Fruit fly (Drosophila melanogaster) whole organism, embryonic: ENCODE measurements around the gene CG7430.

Experiments
- ATbp ChIP-seq: fragments of 200-800 bp; sonication (Bioruptor generic); optimal IDR thresholded peaks from 2 replicates; lab custom pipeline; 2017; ENCODE audit warnings: missing biosample characterization, mild to moderate bottlenecking, missing genetic modification characterization, missing genetic modification reagents
- B-H2 ChIP-seq: fragments of 200-800 bp; sonication (Bioruptor generic); optimal IDR thresholded peaks from 2 replicates; lab custom pipeline; 2018; ENCODE audit warnings: missing biosample characterization, mild to moderate bottlenecking, missing genetic modification characterization
- BEAF-32 ChIP-seq: fragments of 200-800 bp; sonication (Bioruptor generic); optimal IDR thresholded peaks from 3 replicates; lab custom pipeline; 2017; ENCODE audit warnings: missing biosample characterization, missing genetic modification characterization, mild to moderate bottlenecking, moderate library complexity, missing genetic modification reagents
- Bteb2 ChIP-seq: fragments of 200-800 bp; sonication (Bioruptor generic); optimal IDR thresholded peaks from 2 replicates; lab custom pipeline; 2016; ENCODE audit warnings: missing biosample characterization, missing genetic modification characterization
- CG10147 ChIP-seq: fragments of 200-800 bp; sonication (Bioruptor generic); optimal IDR thresholded peaks from 2 replicates; lab custom pipeline; 2019; ENCODE audit warnings: missing biosample characterization, mild to moderate bottlenecking, missing genetic modification characterization, moderate library complexity
- CG10274 ChIP-seq: fragments of 200-800 bp; sonication (Bioruptor generic); optimal IDR thresholded peaks from 3 replicates; lab custom pipeline; 2017; ENCODE audit warnings: missing biosample characterization, mild to moderate bottlenecking, missing genetic modification characterization
- CG12942 ChIP-seq: fragments of 200-800 bp; sonication (Bioruptor generic); optimal IDR thresholded peaks from 3 replicates; lab custom pipeline; 2016; ENCODE audit warnings: missing biosample characterization, missing genetic modification characterization
- CG15269 ChIP-seq: fragments of 200-800 bp; sonication (Bioruptor generic); optimal IDR thresholded peaks from 2 replicates; lab custom pipeline; 2018; ENCODE audit warnings: missing biosample characterization, mild to moderate bottlenecking, missing genetic modification characterization, moderate library complexity
- CG15696 ChIP-seq: fragments of 200-800 bp; sonication (Bioruptor generic); optimal IDR thresholded peaks from 2 replicates; lab custom pipeline; 2019; ENCODE audit warnings: missing biosample characterization, mild to moderate bottlenecking, missing genetic modification characterization, moderate library complexity
- CG1832 ChIP-seq: fragments of 200-800 bp; sonication (Bioruptor generic); optimal IDR thresholded peaks from 2 replicates; lab custom pipeline; 2017; ENCODE audit warnings: missing biosample characterization, mild to moderate bottlenecking, missing genetic modification characterization, inconsistent platforms
- CG2712 ChIP-seq: fragments of 200-800 bp; optimal IDR thresholded peaks from 3 replicates; lab custom pipeline; 2019; ENCODE audit warnings: missing biosample characterization, mild to moderate bottlenecking, missing genetic modification characterization, moderate library complexity
- CG30020 ChIP-seq: fragments of 200-800 bp; optimal IDR thresholded peaks from 2 replicates; lab custom pipeline; 2019; ENCODE audit warnings: missing biosample characterization, mild to moderate bottlenecking, missing genetic modification characterization, moderate library complexity
- CG30403 ChIP-seq: fragments of 200-800 bp; sonication (Bioruptor generic); optimal IDR thresholded peaks from 3 replicates; lab custom pipeline; 2016; ENCODE audit warnings: missing biosample characterization, missing genetic modification characterization
- CG31441 ChIP-seq: fragments of 200-800 bp; sonication (Bioruptor generic); IDR thresholded peaks from 2 replicates; pipeline ENCODE4 v1.3.6; 2022; ENCODE audit warnings: missing biosample characterization, missing genetic modification characterization
- CG3163 ChIP-seq: fragments of 200-800 bp; sonication (Bioruptor generic); optimal IDR thresholded peaks from 3 replicates; lab custom pipeline; 2016; ENCODE audit warnings: missing biosample characterization, missing genetic modification characterization
- CG34376 ChIP-seq: fragments of 200-800 bp; sonication (Bioruptor generic); optimal IDR thresholded peaks from 2 replicates; lab custom pipeline; 2018; ENCODE audit warnings: missing biosample characterization, mild to moderate bottlenecking, missing genetic modification characterization
- CG3726 ChIP-seq: fragments of 200-800 bp; sonication (Bioruptor generic); IDR thresholded peaks from 3 replicates; pipeline ENCODE4, ENCODE4 v1.3.6; 2022; ENCODE audit warnings: missing biosample characterization, missing genetic modification characterization
- CG6683 ChIP-seq: fragments of 200-800 bp; sonication (Bioruptor generic); optimal IDR thresholded peaks from 2 replicates; lab custom pipeline; 2017; ENCODE audit warnings: missing biosample characterization, mild to moderate bottlenecking, missing genetic modification characterization, missing genetic modification reagents
- CG7357 ChIP-seq: fragments of 200-800 bp; sonication (Bioruptor generic); IDR thresholded peaks from 3 replicates; pipeline ENCODE4 v1.3.6; 2022; ENCODE audit warnings: missing biosample characterization, missing genetic modification characterization
- CG8089 ChIP-seq: fragments of 200-800 bp; sonication (Bioruptor generic); optimal IDR thresholded peaks from 3 replicates; lab custom pipeline; 2016; ENCODE audit warnings: missing biosample characterization, missing genetic modification characterization
- CG9609 ChIP-seq: fragments of 200-800 bp; sonication (Bioruptor generic); optimal IDR thresholded peaks from 3 replicates; lab custom pipeline; 2016; ENCODE audit warnings: missing biosample characterization, missing genetic modification characterization
- Chrac-16 ChIP-seq: fragments of 200-800 bp; sonication (Bioruptor generic); optimal IDR thresholded peaks from 3 replicates; lab custom pipeline; 2016; ENCODE audit warnings: missing biosample characterization, missing genetic modification characterization
- Eip74EF ChIP-seq, 2 experiments: fragments of 200-800 bp in 1 of 2; fragments of >200 bp in 1 of 2; sonication (Bioruptor generic) in 1 of 2; optimal IDR thresholded peaks; 2 replicates each; lab custom pipeline; 2017 to 2019; ENCODE audit warnings: missing biosample characterization in 2 of 2, missing genetic modification characterization in 2 of 2, mild to moderate bottlenecking in 1 of 2, moderate library complexity in 1 of 2
- GATAe ChIP-seq: fragments of 200-800 bp; sonication (Bioruptor generic); conservative IDR thresholded peaks from 2 replicates; pipeline ENCODE4 v1.3.6; 2022; ENCODE audit warnings: missing biosample characterization, missing genetic modification characterization
- HHEX ChIP-seq: fragments of 200-800 bp; sonication (Bioruptor generic); optimal IDR thresholded peaks from 3 replicates; lab custom pipeline; 2017; ENCODE audit warnings: missing biosample characterization, mild to moderate bottlenecking, missing genetic modification characterization, missing genetic modification reagents
- HLH4C ChIP-seq: fragments of 200-800 bp; sonication (Bioruptor generic); IDR thresholded peaks from 3 replicates; pipeline ENCODE4 v1.3.6; 2022; ENCODE audit warnings: missing biosample characterization, missing genetic modification characterization; ENCODE audit not compliant: partially characterized antibody
- HmgZ ChIP-seq: fragments of 200-800 bp; sonication (Bioruptor generic); optimal IDR thresholded peaks from 2 replicates; lab custom pipeline; 2018; ENCODE audit warnings: missing biosample characterization, mild to moderate bottlenecking, missing genetic modification characterization
- Hr51 ChIP-seq, 2 experiments: fragments of 200-800 bp; sonication (Bioruptor generic); optimal IDR thresholded peaks; 2 replicates in 1 of 2; 3 replicates in 1 of 2; lab custom pipeline; 2016 to 2018; ENCODE audit warnings: missing biosample characterization in 2 of 2, missing genetic modification characterization in 2 of 2, mild to moderate bottlenecking in 1 of 2, moderate library complexity in 1 of 2
- Lhr ChIP-seq: fragments of 200-800 bp; sonication (Bioruptor generic); optimal IDR thresholded peaks from 3 replicates; lab custom pipeline; 2017; ENCODE audit warnings: mild to moderate bottlenecking, missing biosample characterization, missing genetic modification reagents, missing genetic modification characterization
- Med ChIP-seq: fragments of 200-800 bp; sonication (Bioruptor generic); peaks from one replicate; lab custom pipeline; 2016; ENCODE audit warnings: missing biosample characterization, missing genetic modification characterization, mild to moderate bottlenecking, inconsistent platforms, moderate library complexity
- Meics ChIP-seq: fragments of 200-800 bp; sonication (Bioruptor generic); optimal IDR thresholded peaks from 2 replicates; lab custom pipeline; 2017; ENCODE audit warnings: missing biosample characterization, mild to moderate bottlenecking, missing genetic modification characterization
- Ssrp ChIP-seq: fragments of 200-800 bp; sonication (Bioruptor generic); optimal IDR thresholded peaks from 2 replicates; lab custom pipeline; 2018; ENCODE audit warnings: missing biosample characterization, mild to moderate bottlenecking, missing genetic modification characterization, moderate library complexity
- bbx ChIP-seq: fragments of 200-800 bp; sonication (Bioruptor generic); IDR thresholded peaks from 2 replicates; pipeline ENCODE4 v1.3.6; 2022; ENCODE audit warnings: missing biosample characterization, missing genetic modification characterization; ENCODE audit not compliant: partially characterized antibody
- chn ChIP-seq: fragments of 200-800 bp; sonication (Bioruptor generic); optimal IDR thresholded peaks from 2 replicates; lab custom pipeline; 2016; ENCODE audit warnings: missing biosample characterization, missing genetic modification characterization
- crol ChIP-seq: fragments of 200-800 bp; sonication (Bioruptor generic); IDR thresholded peaks from 2 replicates; pipeline ENCODE4 v1.3.6; 2022; ENCODE audit warnings: missing biosample characterization, missing genetic modification characterization
- fd3F ChIP-seq: fragments of 200-800 bp; sonication (Bioruptor generic); optimal IDR thresholded peaks from 2 replicates; lab custom pipeline; 2018; ENCODE audit warnings: missing biosample characterization, mild to moderate bottlenecking, missing genetic modification characterization, moderate library complexity
- grau ChIP-seq: fragments of 200-800 bp; optimal IDR thresholded peaks from 3 replicates; lab custom pipeline; 2019; ENCODE audit warnings: missing biosample characterization, mild to moderate bottlenecking, missing genetic modification characterization, moderate library complexity
- ham ChIP-seq: fragments of 200-800 bp; sonication (Bioruptor generic); IDR thresholded peaks from 2 replicates; pipeline ENCODE4 v1.3.6; 2022; ENCODE audit warnings: missing biosample characterization, missing genetic modification characterization
- knrl ChIP-seq: fragments of 200-800 bp; sonication (Bioruptor generic); IDR thresholded peaks from 3 replicates; pipeline ENCODE4 v1.3.6; 2022; ENCODE audit warnings: missing biosample characterization, missing genetic modification characterization; ENCODE audit not compliant: partially characterized antibody
- lab ChIP-seq: fragments of 200-800 bp; sonication (Bioruptor generic); optimal IDR thresholded peaks from 3 replicates; lab custom pipeline; 2017; ENCODE audit warnings: missing biosample characterization, missing genetic modification characterization, mild to moderate bottlenecking, moderate library complexity, missing genetic modification reagents
- nom ChIP-seq: fragments of 200-800 bp; sonication (Bioruptor generic); optimal IDR thresholded peaks from 2 replicates; lab custom pipeline; 2017; ENCODE audit warnings: missing biosample characterization, missing genetic modification characterization, mild to moderate bottlenecking, moderate library complexity, missing genetic modification reagents
- psq ChIP-seq: fragments of 200-800 bp; sonication (Bioruptor generic); optimal IDR thresholded peaks from 2 replicates; lab custom pipeline; 2017; ENCODE audit warnings: missing biosample characterization, missing genetic modification characterization
- sd ChIP-seq: fragments of 200-800 bp; sonication (Bioruptor generic); optimal IDR thresholded peaks from 3 replicates; lab custom pipeline; 2018; ENCODE audit warnings: missing biosample characterization, mild to moderate bottlenecking, missing genetic modification characterization, moderate library complexity
- sob ChIP-seq: fragments of 200-800 bp; sonication (Bioruptor generic); IDR thresholded peaks from 2 replicates; pipeline ENCODE4 v1.3.6; 2022; ENCODE audit warnings: missing biosample characterization, missing genetic modification characterization
- usp ChIP-seq: fragments of >200 bp; optimal IDR thresholded peaks from 2 replicates; lab custom pipeline; 2017; ENCODE audit warnings: missing biosample characterization, missing genetic modification characterization
- vnd ChIP-seq: fragments of 200-800 bp; sonication (Bioruptor generic); IDR thresholded peaks from 3 replicates; pipeline ENCODE4 v1.3.6; 2022; ENCODE audit warnings: missing biosample characterization, missing genetic modification characterization; ENCODE audit not compliant: partially characterized antibody
- wek ChIP-seq: fragments of 200-800 bp; sonication (Bioruptor generic); optimal IDR thresholded peaks from 3 replicates; lab custom pipeline; 2018; ENCODE audit warnings: missing biosample characterization, mild to moderate bottlenecking, missing genetic modification characterization, moderate library complexity
- wor ChIP-seq: fragments of 200-800 bp; sonication (Bioruptor generic); IDR thresholded peaks from 2 replicates; pipeline ENCODE4 v1.3.6; 2022; ENCODE audit warnings: missing biosample characterization, missing genetic modification characterization
- yki ChIP-seq: fragments of >200 bp; optimal IDR thresholded peaks from 3 replicates; lab custom pipeline; 2018
- zen2 ChIP-seq: fragments of 200-800 bp; sonication (Bioruptor generic); IDR thresholded peaks from 3 replicates; pipeline ENCODE4 v1.3.6; 2022; ENCODE audit warnings: missing biosample characterization, missing genetic modification characterization; ENCODE audit not compliant: partially characterized antibody

CG7430 gene

DNA sequence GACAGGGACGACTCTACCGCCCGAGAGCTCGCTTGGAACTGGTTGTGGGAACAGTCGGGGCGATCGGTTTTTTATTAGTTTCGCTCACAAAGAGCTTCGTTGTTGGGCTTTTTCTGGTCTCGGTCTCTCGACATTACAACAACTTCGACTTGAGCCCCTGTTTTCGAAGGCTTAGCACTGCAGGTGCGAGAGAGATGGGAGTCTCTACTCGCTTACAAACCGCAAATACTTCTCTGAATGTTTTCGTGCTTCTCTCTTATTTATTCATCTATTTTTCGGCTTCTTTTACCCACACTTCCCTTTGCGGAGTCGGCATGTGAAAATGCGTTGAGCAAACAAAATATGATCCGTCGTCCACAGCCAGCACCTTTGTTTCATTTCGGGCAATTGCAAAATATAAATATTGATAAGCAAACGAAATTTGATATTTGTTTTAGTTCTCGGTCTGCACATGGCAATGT, 49.1 kb downstream of the CG7430 start, which contains the start of gene Tsp74F (continued):
- no peak for TF ChIP-seq CG12942 (GFP tag; lab: Kevin White, UChicago)
- TF ChIP-seq yki (lab: Kevin White, UChicago), result no peak
- no peak for TF ChIP-seq fd3F
- peak; percentile 27 for TF ChIP-seq CG15696
- TF ChIP-seq CG3163 (GFP tag; lab: Kevin White, UChicago), result peak; percentile 41
- no peak for TF ChIP-seq CG7357 (GFP tag; lab: Robert Waterston, UW)
- peak; percentile 34; the same call in 1 of the 3 replicates for TF ChIP-seq zen2
- TF ChIP-seq vnd (GFP tag; lab: Robert Waterston, UW), result no peak
- no peak for TF ChIP-seq CG1832
- no peak for TF ChIP-seq sd (tag; lab: Kevin White, UChicago)
- no peak for TF ChIP-seq chn
- no peak for TF ChIP-seq ham (GFP tag; lab: Robert Waterston, UW)
- no peak for TF ChIP-seq Bteb2 (GFP tag; lab: Kevin White, UChicago)
- TF ChIP-seq ATbp (GFP tag; lab: Kevin White, UChicago), result peak; percentile 31
- no peak for TF ChIP-seq CG10147 (GFP tag; lab: Kevin White, UChicago)
- no peak for TF ChIP-seq Ssrp (tag; lab: Kevin White, UChicago)
- no peak for TF ChIP-seq knrl
- no peak for TF ChIP-seq crol (GFP tag; lab: Robert Waterston, UW)
- TF ChIP-seq wor (GFP tag; lab: Robert Waterston, UW), result no peak
- TF ChIP-seq sob (GFP tag; lab: Robert Waterston, UW), result no peak
- no peak for TF ChIP-seq HmgZ (tag; lab: Kevin White, UChicago)
- no peak for TF ChIP-seq CG30020 (tag; lab: Kevin White, UChicago)
- TF ChIP-seq BEAF-32 (GFP tag; lab: Kevin White, UChicago), result no peak
- TF ChIP-seq CG6683 (GFP tag; lab: Kevin White, UChicago), result no peak
- no peak for TF ChIP-seq grau (tag; lab: Kevin White, UChicago)
- peak in 1 of 2 experiments; percentile 34 for TF ChIP-seq Eip74EF (GFP tag; optimal IDR thresholded peaks at IDR 0.05; lab: Kevin White, UChicago)
- no peak for TF ChIP-seq Meics (GFP tag; lab: Kevin White, UChicago)
- no peak for TF ChIP-seq CG30403
- TF ChIP-seq CG2712 (tag; lab: Kevin White, UChicago), result no peak
- no peak for TF ChIP-seq Hr51 (GFP tag; optimal IDR thresholded peaks at IDR 0.05; lab: Kevin White, UChicago)
- peak; percentile 28 for TF ChIP-seq HHEX (GFP tag; lab: Kevin White, UChicago)
- TF ChIP-seq Chrac-16, result no peak
- no peak for TF ChIP-seq Lhr (GFP tag; lab: Kevin White, UChicago)
- no peak for TF ChIP-seq CG3726 (GFP tag; lab: Robert Waterston, UW)
- TF ChIP-seq GATAe (GFP tag; lab: Robert Waterston, UW), result no peak
- peak; percentile 1 for TF ChIP-seq CG34376 (GFP tag; lab: Kevin White, UChicago)
- peak; percentile 40 for TF ChIP-seq wek (GFP tag; lab: Kevin White, UChicago)
- TF ChIP-seq CG10274 (GFP tag; lab: Kevin White, UChicago), result no peak
- no peak for TF ChIP-seq bbx (GFP tag; lab: Robert Waterston, UW)
- peak; percentile 5 for TF ChIP-seq psq (GFP tag; lab: Kevin White, UChicago)
- TF ChIP-seq CG31441 (GFP tag; lab: Robert Waterston, UW), result no peak
- TF ChIP-seq lab (GFP tag; lab: Kevin White, UChicago), result peak; percentile 44
- TF ChIP-seq Med, result peak; percentile 76
- no peak for TF ChIP-seq B-H2
- TF ChIP-seq usp (GFP tag; lab: Kevin White, UChicago), result no peak
- peak; percentile 3 for TF ChIP-seq CG15269 (tag; lab: Kevin White, UChicago)
- no peak for TF ChIP-seq HLH4C (GFP tag; lab: Robert Waterston, UW)
- no peak for TF ChIP-seq CG8089 (GFP tag; lab: Kevin White, UChicago)
- TF ChIP-seq CG9609 (GFP tag; lab: Kevin White, UChicago), result no peak
- TF ChIP-seq nom, result no peak
